Fruit fly (Drosophila melanogaster): ENCODE data around the gene Osi3.

The Osi3 gene

DNA sequence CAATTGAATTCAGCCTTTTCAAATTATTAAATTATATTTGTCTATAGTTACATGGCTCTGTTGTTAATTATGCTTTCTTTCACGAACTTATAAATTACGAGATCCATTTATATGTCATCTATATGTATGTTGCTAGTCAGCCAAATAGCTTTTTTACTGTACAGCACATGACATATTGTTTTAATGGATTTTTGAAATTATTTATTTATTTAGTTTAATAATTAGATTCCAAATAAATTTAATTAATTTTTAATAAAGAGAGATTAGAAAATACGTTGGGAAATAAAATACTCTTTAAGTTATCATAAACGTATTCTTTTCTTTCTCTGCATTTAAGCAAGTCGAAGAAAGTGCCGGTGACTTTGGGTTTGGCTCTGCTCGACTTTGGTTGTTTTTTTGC, 25.7 kb downstream of the Osi3 start (continued):
- TF ChIP-seq CG17829 (tag; optimal IDR thresholded peaks at IDR 0.05): peak; percentile 36
- peak; percentile 72 for TF ChIP-seq CG31441 (GFP tag; IDR thresholded peaks at IDR 0.05)
- no peak for TF ChIP-seq ac (GFP tag; optimal IDR thresholded peaks at IDR 0.05)
- TF ChIP-seq Hr39 (optimal IDR thresholded peaks at IDR 0.05): no peak
- TF ChIP-seq CG6683 (GFP tag; optimal IDR thresholded peaks at IDR 0.05): no peak
- peak; percentile 71 for TF ChIP-seq nmo (GFP tag; optimal IDR thresholded peaks at IDR 0.05)
- TF ChIP-seq abd-A (tag; optimal IDR thresholded peaks at IDR 0.05): no peak
- no peak for TF ChIP-seq CG6854 (GFP tag; optimal IDR thresholded peaks at IDR 0.05)
- TF ChIP-seq NfI (GFP tag; optimal IDR thresholded peaks at IDR 0.05): no peak
- TF ChIP-seq maf-S (GFP tag; optimal IDR thresholded peaks at IDR 0.05): no peak
- TF ChIP-seq psq (GFP tag; optimal IDR thresholded peaks at IDR 0.05): no peak
- TF ChIP-seq CG9437 (GFP tag; optimal IDR thresholded peaks at IDR 0.05): peak; percentile 42
- TF ChIP-seq twi (tag; optimal IDR thresholded peaks at IDR 0.05): no peak
- no peak for TF ChIP-seq pzg (GFP tag; optimal IDR thresholded peaks at IDR 0.05)
- TF ChIP-seq dmrt11E (tag; optimal IDR thresholded peaks at IDR 0.05): no peak
- TF ChIP-seq CG5245 (GFP tag; optimal IDR thresholded peaks at IDR 0.05): no peak
- peak; percentile 31 for TF ChIP-seq PHDP (tag; optimal IDR thresholded peaks at IDR 0.05)
- no peak for TF ChIP-seq Oaz (GFP tag; IDR thresholded peaks at IDR 0.05)
- TF ChIP-seq sima (GFP tag; optimal IDR thresholded peaks at IDR 0.05): no peak
- no peak for TF ChIP-seq CG7372 (GFP tag; IDR thresholded peaks at IDR 0.05)
- no peak for TF ChIP-seq slou (GFP tag; optimal IDR thresholded peaks at IDR 0.05)
- peak; percentile 70 for TF ChIP-seq gem (tag; optimal IDR thresholded peaks at IDR 0.05)
- TF ChIP-seq CG12071 (GFP tag; optimal IDR thresholded peaks at IDR 0.05): no peak
- TF ChIP-seq H2.0 (GFP tag; IDR thresholded peaks at IDR 0.05): no peak
- TF ChIP-seq Oli (tag; optimal IDR thresholded peaks at IDR 0.05): peak; percentile 34
- no peak for TF ChIP-seq tll (GFP tag; optimal IDR thresholded peaks at IDR 0.05)
- no peak for TF ChIP-seq ash1 (GFP tag; optimal IDR thresholded peaks at IDR 0.05)
- TF ChIP-seq CG15479 (GFP tag; optimal IDR thresholded peaks at IDR 0.05): no peak
- peak; percentile 72 for TF ChIP-seq Sox102F (GFP tag; optimal IDR thresholded peaks at IDR 0.05)
- TF ChIP-seq vvl (GFP tag; IDR thresholded peaks at IDR 0.05): no peak
- TF ChIP-seq CG7839 (tag; optimal IDR thresholded peaks at IDR 0.05): peak; percentile 47
- TF ChIP-seq otp (GFP tag; IDR thresholded peaks at IDR 0.05): no peak
- no peak for TF ChIP-seq org-1 (GFP tag; optimal IDR thresholded peaks at IDR 0.05)
- no peak for TF ChIP-seq h (optimal IDR thresholded peaks at IDR 0.05)
- 0 out of 2 replicates have a peak, but pooled peaks have one; percentile 7 for TF ChIP-seq Xrp1 (GFP tag; IDR thresholded peaks at IDR 0.05)
- no peak for TF ChIP-seq Rfx (GFP tag; IDR thresholded peaks at IDR 0.05)
- peak; percentile 16 for TF ChIP-seq trem (tag; optimal IDR thresholded peaks at IDR 0.05)
- TF ChIP-seq nom (GFP tag; optimal IDR thresholded peaks at IDR 0.05): no peak
- no peak for TF ChIP-seq CG2889 (GFP tag; IDR thresholded peaks at IDR 0.05)

DNA sequence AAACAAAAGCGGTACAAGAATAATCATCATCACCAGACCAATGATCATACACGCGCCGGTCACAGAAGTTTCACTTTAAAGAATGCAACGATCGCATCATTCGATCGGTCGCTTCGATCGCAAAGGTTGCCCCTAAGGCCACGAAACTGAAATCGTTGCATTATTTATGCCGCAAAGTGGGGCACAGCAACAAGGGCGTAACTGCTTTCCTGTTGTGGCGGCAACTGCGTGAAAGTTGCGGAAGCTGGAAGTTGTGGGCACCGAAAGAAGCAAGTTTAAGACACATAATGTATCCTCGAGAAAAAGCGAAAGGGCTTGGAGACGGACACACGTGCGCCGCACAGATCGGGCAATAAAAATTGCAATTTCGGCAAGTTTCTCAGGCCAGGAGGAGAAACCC, 28.4 kb downstream of the Osi3 start:
- TF ChIP-seq Blimp-1 (GFP tag; optimal IDR thresholded peaks at IDR 0.05): peak; percentile 57
- no peak for TF ChIP-seq CG11456 (GFP tag; IDR thresholded peaks at IDR 0.05)
- no peak for TF ChIP-seq dmrt11E (tag; optimal IDR thresholded peaks at IDR 0.05)
- TF ChIP-seq mam (GFP tag; optimal IDR thresholded peaks at IDR 0.05): no peak
- no peak for TF ChIP-seq kni (GFP tag; optimal IDR thresholded peaks at IDR 0.05)
- TF ChIP-seq vvl (GFP tag; IDR thresholded peaks at IDR 0.05): peak; percentile 12; the same call in 1 of the 2 replicates
- TF ChIP-seq Med (GFP tag): peak; percentile 36
- TF ChIP-seq E2f2 (GFP tag; IDR thresholded peaks at IDR 0.05): no peak
- no peak for TF ChIP-seq nerfin-2 (GFP tag; IDR thresholded peaks at IDR 0.05; ENCODE audit: partially characterized antibody)

All from whole organism, embryonic.